Fruit fly (Drosophila melanogaster) S2 (cell line): ENCODE results near the gene Sse.

Experiments used
- CG8478 ChIP-seq: fragments of >200 bp; optimal IDR thresholded peaks from 2 replicates; lab custom pipeline; 2018
- CTCF ChIP-seq, 2 experiments: fragments of >200 bp; optimal IDR thresholded peaks; 2 replicates each; lab custom pipeline; 2018

dm6 chr3L:5686274-5686673 lies 24.2 kb upstream of the Sse start:
- no peak for TF ChIP-seq CG8478 (lab: Kevin White, UChicago)
- TF ChIP-seq CTCF (optimal IDR thresholded peaks at IDR 0.05; lab: Kevin White, UChicago): no peak
